Worm (Caenorhabditis elegans) whole organism, midembryonic: ENCODE results near the gene srz-103.

ENCODE experiments used
- T22C8.4 ChIP-seq: fragments of 200-800 bp; sonication (Bioruptor generic); IDR thresholded peaks from 2 replicates; pipeline ENCODE4 v1.3.6; 2022; ENCODE audit warnings: missing genetic modification characterization, missing compliant biosample characterization
- cog-1 ChIP-seq: sonication (generic microtip); optimal IDR thresholded peaks from 2 replicates; lab custom pipeline; 2016; ENCODE audit warnings: missing genetic modification characterization, missing compliant biosample characterization
- flt-1 ChIP-seq: fragments of 200-800 bp; sonication (Bioruptor generic); IDR thresholded peaks from 2 replicates; pipeline ENCODE4 v1.3.6; 2022; ENCODE audit warnings: missing genetic modification characterization, missing compliant biosample characterization
- klf-2 ChIP-seq: fragments of 200-800 bp; sonication (Bioruptor generic); conservative IDR thresholded peaks from 2 replicates; pipeline ENCODE4 v1.3.6; 2022; ENCODE audit warnings: missing genetic modification reagents, missing genetic modification characterization, missing compliant biosample characterization
- med-1 ChIP-seq: sonication (generic microtip); optimal IDR thresholded peaks from 2 replicates; lab custom pipeline; 2017; ENCODE audit warnings: missing genetic modification characterization, mild to moderate bottlenecking, missing compliant biosample characterization, antibody characterized with exemption, missing genetic modification reagents; ENCODE audit not compliant: insufficient read depth
- ref-1 ChIP-seq: fragments of 200-800 bp; sonication (Bioruptor generic); conservative IDR thresholded peaks from 2 replicates; pipeline ENCODE4 v1.3.6; 2022; ENCODE audit warnings: missing genetic modification reagents, missing genetic modification characterization, missing compliant biosample characterization
- tab-1 ChIP-seq: fragments of 200-800 bp; sonication (Bioruptor generic); IDR thresholded peaks from 2 replicates; pipeline ENCODE4 v1.3.6; 2022; ENCODE audit warnings: missing genetic modification characterization, missing compliant biosample characterization
- ztf-23 ChIP-seq: fragments of 200-800 bp; sonication (Bioruptor generic); IDR thresholded peaks from 2 replicates; pipeline ENCODE4 v1.3.6; 2022; ENCODE audit warnings: missing genetic modification reagents, missing genetic modification characterization, missing compliant biosample characterization
- ztf-29 ChIP-seq: fragments of 200-800 bp; sonication (Bioruptor generic); IDR thresholded peaks from 2 replicates; pipeline ENCODE4 v1.3.6; 2022; ENCODE audit warnings: missing genetic modification reagents, missing genetic modification characterization, missing compliant biosample characterization

Gene srz-103

DNA sequence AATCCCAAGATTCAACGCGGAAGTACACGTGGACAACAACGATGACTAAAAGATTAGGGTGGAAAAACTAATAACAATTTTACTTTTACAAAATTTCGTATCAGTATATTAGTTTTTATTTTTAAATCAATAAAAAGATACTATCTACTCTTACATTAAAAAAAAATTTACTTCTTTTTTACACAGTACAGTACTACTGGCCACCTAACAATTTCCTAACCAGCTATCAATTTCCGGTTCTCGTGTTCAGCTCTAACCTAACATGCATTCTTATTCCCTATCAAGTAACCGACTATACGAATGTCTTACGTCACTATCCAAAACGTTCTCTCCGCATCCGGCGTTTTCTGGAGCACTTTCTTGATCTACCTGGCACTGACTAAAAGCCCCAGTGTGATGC lies 49.5 kb downstream of the srz-103 start, which contains the start of gene srd-21:
TSS of gene srd-21 (plus strand) at position 301 of the 400 bp plus-strand sequence.
- TF ChIP-seq ref-1 (GFP tag; lab: Robert Waterston, UW) = no peak
- TF ChIP-seq ztf-29 (GFP tag; lab: Robert Waterston, UW) = no peak
- no peak for TF ChIP-seq tab-1 (GFP tag; lab: Robert Waterston, UW)
- no peak for TF ChIP-seq cog-1
- TF ChIP-seq T22C8.4 (GFP tag; lab: Robert Waterston, UW) = no peak
- no peak for TF ChIP-seq ztf-23
- TF ChIP-seq med-1 (GFP tag; lab: Kevin White, UChicago) = no peak

DNA sequence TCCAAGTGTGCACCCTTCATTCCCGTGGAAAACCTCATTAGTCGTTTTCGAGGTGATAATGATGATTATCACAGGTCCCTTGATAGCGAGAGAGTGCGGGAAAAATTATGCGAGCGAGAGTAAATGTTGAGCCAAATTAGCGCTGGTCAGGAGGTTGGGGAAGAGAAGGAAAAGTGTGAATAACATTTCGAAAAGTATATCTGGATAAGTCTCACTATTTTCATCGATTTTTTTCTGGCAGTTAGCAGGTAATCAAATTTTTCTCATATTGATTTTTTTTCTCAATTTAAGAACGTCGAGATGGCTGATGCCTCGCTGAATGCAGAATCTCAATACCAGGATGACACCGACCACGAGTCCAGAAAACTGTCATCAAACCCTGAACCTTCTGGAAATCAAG lies 50.1 kb downstream of the srz-103 start, which contains the start of gene W06G6.2:
TSS of gene W06G6.2 (plus strand) at position 301 of the 400 bp plus-strand sequence.
- TF ChIP-seq T22C8.4 (GFP tag; lab: Robert Waterston, UW) = no peak
- TF ChIP-seq med-1 (GFP tag; lab: Kevin White, UChicago) = no peak
- TF ChIP-seq tab-1 (GFP tag; lab: Robert Waterston, UW) = no peak
- TF ChIP-seq ztf-29 (GFP tag; lab: Robert Waterston, UW) = no peak
- TF ChIP-seq klf-2 = no peak
- TF ChIP-seq cog-1 = no peak
- no peak for TF ChIP-seq flt-1 (GFP tag; lab: Robert Waterston, UW)
- no peak for TF ChIP-seq ref-1 (GFP tag; lab: Robert Waterston, UW)
- no peak for TF ChIP-seq ztf-23

DNA sequence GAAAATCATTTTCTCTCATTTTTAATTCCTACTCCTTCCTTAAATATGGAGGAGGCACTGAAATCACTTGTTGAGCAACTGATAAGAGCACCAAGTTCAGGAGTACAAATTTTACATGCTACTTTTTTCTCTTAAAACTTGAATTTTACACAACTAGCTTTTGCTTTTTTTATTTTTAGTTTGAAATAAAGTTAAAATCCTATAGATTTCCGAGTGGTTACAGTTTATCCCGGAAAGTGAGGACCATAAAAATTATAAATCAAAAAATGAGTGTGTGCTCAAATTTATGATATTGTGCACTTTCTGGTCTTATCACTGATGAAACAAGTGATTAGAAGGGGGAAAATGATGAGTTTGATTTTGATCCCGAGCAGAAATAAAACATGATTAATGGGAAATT lies 51.2 kb downstream of the srz-103 start, which contains the start of gene oac-53:
TSS of gene oac-53 (minus strand) at position 9 of the 400 bp plus-strand sequence.
- TF ChIP-seq ztf-29 (GFP tag; lab: Robert Waterston, UW) (no peak), flt-1 (GFP tag; lab: Robert Waterston, UW) (no peak), T22C8.4 (GFP tag; lab: Robert Waterston, UW) (no peak), ref-1 (GFP tag; lab: Robert Waterston, UW) (no peak), ztf-23 (no peak), cog-1 (no peak), med-1 (GFP tag; lab: Kevin White, UChicago) (no peak), klf-2 (no peak), tab-1 (GFP tag; lab: Robert Waterston, UW) (no peak)
